Fruit fly (Drosophila melanogaster): ENCODE measurements around the gene CG42467.

DNA sequence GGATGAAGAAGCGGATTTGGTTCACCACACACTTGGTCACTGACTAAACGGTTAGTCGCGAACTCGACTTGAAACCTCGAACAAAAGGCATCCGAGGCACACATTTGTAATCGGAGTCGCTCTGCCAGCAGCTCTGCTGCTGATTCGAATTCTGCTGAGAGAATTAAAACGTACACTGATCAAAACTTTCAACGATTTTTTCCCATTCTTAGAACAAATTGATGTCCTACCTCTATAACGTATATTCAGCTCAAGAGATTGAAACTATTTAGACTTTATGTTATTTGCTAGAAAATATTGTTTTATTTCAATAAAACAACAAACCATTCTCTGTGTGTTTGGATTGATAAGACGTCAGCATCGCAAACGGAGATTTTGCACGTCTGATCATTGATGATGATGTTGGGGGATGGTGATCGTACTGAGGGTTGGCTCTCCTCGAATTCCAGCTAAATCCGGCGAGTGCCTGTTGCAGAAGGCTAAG lies 4.4 kb downstream of the CG42467 start, which contains the start of gene CG31778:
- TF ChIP-seq D19A (tag; optimal IDR thresholded peaks at IDR 0.05) = no peak
- TF ChIP-seq shn (GFP tag; optimal IDR thresholded peaks at IDR 0.05) = no peak
- TF ChIP-seq mirr (GFP tag; optimal IDR thresholded peaks at IDR 0.05) = no peak
- no peak for TF ChIP-seq CG4282 (GFP tag; optimal IDR thresholded peaks at IDR 0.05)
- no peak for TF ChIP-seq fru (optimal IDR thresholded peaks at IDR 0.05)
- TF ChIP-seq CG6654 (GFP tag; optimal IDR thresholded peaks at IDR 0.05) = no peak
- no peak for TF ChIP-seq Dad (GFP tag; optimal IDR thresholded peaks at IDR 0.05)
- TF ChIP-seq Awh (GFP tag; IDR thresholded peaks at IDR 0.05) = no peak
- no peak for TF ChIP-seq psq (GFP tag; optimal IDR thresholded peaks at IDR 0.05)

Measured in whole organism, embryonic.